Worm (Caenorhabditis elegans) whole organism, L4 larva: ENCODE measurements around the gene C18A3.10.
A peak's percentile ranks its signal among the peaks of the same experiment; 100 is the strongest.

Source experiments
- F10B5.3 ChIP-seq: sonication (generic microtip); optimal IDR thresholded peaks from 2 replicates; lab custom pipeline; 2016; ENCODE audit warnings: mild to moderate bottlenecking, missing genetic modification characterization, missing compliant biosample characterization
- F26F4.8 ChIP-seq: fragments of 200-800 bp; sonication (Bioruptor generic); conservative IDR thresholded peaks from 2 replicates; pipeline ENCODE4 v1.3.6; 2022; ENCODE audit warnings: missing genetic modification characterization, missing compliant biosample characterization
- Y105C5A.15 ChIP-seq: fragments of 200-800 bp; sonication (Bioruptor generic); IDR thresholded peaks from 2 replicates; pipeline ENCODE4 v1.3.6; 2022; ENCODE audit warnings: missing genetic modification characterization, missing compliant biosample characterization
- aha-1 ChIP-seq: fragments of 150-350 bp; peaks from one replicate; lab custom pipeline; 2014; ENCODE audit warnings: missing biosample characterization, missing genetic modification characterization
- ama-1 ChIP-seq: fragments of 150-350 bp; optimal IDR thresholded peaks from 2 replicates; lab custom pipeline; 2014; ENCODE audit warnings: inconsistent platforms, mixed read lengths
- arid-1 ChIP-seq: fragments of 200-800 bp; sonication (Bioruptor generic); conservative IDR thresholded peaks from 2 replicates; pipeline ENCODE4 v1.3.6; 2022; ENCODE audit warnings: missing genetic modification reagents, missing genetic modification characterization, missing compliant biosample characterization
- attf-4 ChIP-seq: sonication (generic microtip); optimal IDR thresholded peaks from 3 replicates; lab custom pipeline; 2017; ENCODE audit warnings: missing biosample characterization, missing genetic modification characterization
- ceh-28 ChIP-seq: fragments of 150-350 bp; optimal IDR thresholded peaks from 2 replicates; lab custom pipeline; 2014; ENCODE audit warnings: missing biosample characterization, missing genetic modification reagents, missing genetic modification characterization
- ceh-44 ChIP-seq: fragments of 200-800 bp; sonication (Bioruptor generic); IDR thresholded peaks from 2 replicates; pipeline ENCODE4 v1.3.6; 2022; ENCODE audit warnings: missing genetic modification reagents, missing genetic modification characterization, missing compliant biosample characterization
- ces-1 ChIP-seq: fragments of 150-350 bp; sonication (generic microtip); optimal IDR thresholded peaks from 4 replicates; lab custom pipeline; 2014; ENCODE audit warnings: missing biosample characterization, missing genetic modification reagents, missing genetic modification characterization
- cey-2 ChIP-seq: sonication (generic microtip); optimal IDR thresholded peaks from 3 replicates; lab custom pipeline; 2017; ENCODE audit warnings: missing genetic modification characterization, mild to moderate bottlenecking, missing compliant biosample characterization, antibody characterized with exemption, borderline replicate concordance; ENCODE audit not compliant: insufficient read depth
- daf-16 ChIP-seq, 3 experiments: sonication (generic microtip); optimal IDR thresholded peaks; 2 replicates each; lab custom pipeline; 2016 to 2017; ENCODE audit warnings: missing genetic modification characterization in 3 of 3, missing genetic modification reagents in 3 of 3, mild to moderate bottlenecking in 2 of 3, missing compliant biosample characterization in 2 of 3, missing biosample characterization in 1 of 3, moderate library complexity in 1 of 3
- daf-8 ChIP-seq: fragments of 200-800 bp; sonication (Bioruptor generic); IDR thresholded peaks from 2 replicates; pipeline ENCODE4 v1.3.6; 2022; ENCODE audit warnings: missing genetic modification characterization, missing compliant biosample characterization
- dmd-6 ChIP-seq: fragments of 200-800 bp; sonication (Bioruptor generic); IDR thresholded peaks from 2 replicates; pipeline ENCODE4 v1.3.6; 2022; ENCODE audit warnings: missing genetic modification reagents, missing genetic modification characterization, missing compliant biosample characterization
- dpl-1 ChIP-seq: fragments of 150-350 bp; optimal IDR thresholded peaks from 2 replicates; lab custom pipeline; 2014; ENCODE audit warnings: missing biosample characterization, missing genetic modification reagents, missing genetic modification characterization
- dve-1 ChIP-seq: sonication (generic microtip); optimal IDR thresholded peaks from 2 replicates; lab custom pipeline; 2017; ENCODE audit warnings: antibody characterized with exemption, mild to moderate bottlenecking, missing genetic modification characterization, missing compliant biosample characterization; ENCODE audit not compliant: insufficient read depth
- hif-1 ChIP-seq, 2 experiments: sonication (generic microtip); optimal IDR thresholded peaks; 2 replicates each; lab custom pipeline; 2016 to 2017; ENCODE audit warnings: missing compliant biosample characterization in 2 of 2, missing genetic modification characterization in 2 of 2, missing genetic modification reagents in 2 of 2, missing genotype in 2 of 2, mild to moderate bottlenecking in 1 of 2
- hlh-11 ChIP-seq: fragments of 200-800 bp; sonication (Bioruptor generic); optimal IDR thresholded peaks from 2 replicates; lab custom pipeline; 2018; ENCODE audit warnings: mild to moderate bottlenecking, missing genetic modification characterization, missing compliant biosample characterization
- hlh-30 ChIP-seq: sonication (generic microtip); optimal IDR thresholded peaks from 2 replicates; lab custom pipeline; 2017; ENCODE audit warnings: antibody characterized with exemption, mild to moderate bottlenecking, missing genetic modification characterization, missing compliant biosample characterization; ENCODE audit not compliant: insufficient read depth
- lim-7 ChIP-seq: fragments of 200-800 bp; sonication (Bioruptor generic); IDR thresholded peaks from 2 replicates; pipeline ENCODE4 v1.3.6; 2022; ENCODE audit warnings: missing genetic modification characterization, missing compliant biosample characterization
- lin-1 ChIP-seq: fragments of 200-800 bp; sonication (Bioruptor generic); IDR thresholded peaks from 2 replicates; pipeline ENCODE4 v1.3.6; 2022; ENCODE audit warnings: missing genetic modification reagents, missing genetic modification characterization, missing compliant biosample characterization
- lin-38 ChIP-seq: fragments of 200-800 bp; sonication (Bioruptor generic); IDR thresholded peaks from 2 replicates; pipeline ENCODE4 v1.3.6; 2022; ENCODE audit warnings: missing genetic modification reagents, missing genetic modification characterization, missing compliant biosample characterization
- mdl-1 ChIP-seq, 2 experiments: fragments of 150-350 bp in 1 of 2; sonication (generic microtip) in 1 of 2; optimal IDR thresholded peaks; 2 replicates each; lab custom pipeline; 2014 to 2017; ENCODE audit warnings: missing biosample characterization in 2 of 2, missing genetic modification characterization in 2 of 2
- mep-1 ChIP-seq: fragments of 150-350 bp; sonication (generic microtip); optimal IDR thresholded peaks from 3 replicates; lab custom pipeline; 2014; ENCODE audit warnings: missing biosample characterization, missing genetic modification characterization
- mxl-2 ChIP-seq: fragments of 200-800 bp; sonication (Bioruptor generic); conservative IDR thresholded peaks from 2 replicates; pipeline ENCODE4 v1.3.6; 2022; ENCODE audit warnings: missing genetic modification reagents, missing genetic modification characterization, missing compliant biosample characterization
- mxl-3 ChIP-seq: fragments of 200-800 bp; sonication (Bioruptor generic); optimal IDR thresholded peaks from 2 replicates; lab custom pipeline; 2018; ENCODE audit warnings: mild to moderate bottlenecking, missing genetic modification characterization, missing compliant biosample characterization
- nhr-10 ChIP-seq: fragments of 150-350 bp; optimal IDR thresholded peaks from 2 replicates; lab custom pipeline; 2014; ENCODE audit warnings: missing biosample characterization, missing genetic modification characterization
- nhr-111 ChIP-seq: fragments of 200-800 bp; sonication (Bioruptor generic); optimal IDR thresholded peaks from 2 replicates; lab custom pipeline; 2018; ENCODE audit warnings: mild to moderate bottlenecking, missing genetic modification characterization, missing compliant biosample characterization
- nhr-28 ChIP-seq: fragments of 150-350 bp; optimal IDR thresholded peaks from 2 replicates; lab custom pipeline; 2014; ENCODE audit warnings: missing biosample characterization, missing genetic modification characterization
- nhr-41 ChIP-seq: fragments of 200-800 bp; sonication (Bioruptor generic); IDR thresholded peaks from 2 replicates; pipeline ENCODE4 v1.3.6; 2022; ENCODE audit warnings: missing genetic modification reagents, missing genetic modification characterization, missing compliant biosample characterization
- nhr-48 ChIP-seq: sonication (generic microtip); optimal IDR thresholded peaks from 2 replicates; lab custom pipeline; 2016; ENCODE audit warnings: mild to moderate bottlenecking, missing genetic modification characterization, missing compliant biosample characterization
- nhr-6 ChIP-seq: fragments of 150-350 bp; optimal IDR thresholded peaks from 2 replicates; lab custom pipeline; 2014; ENCODE audit warnings: missing biosample characterization, missing genetic modification characterization
- nhr-76 ChIP-seq: fragments of 150-350 bp; optimal IDR thresholded peaks from 2 replicates; lab custom pipeline; 2014; ENCODE audit warnings: missing biosample characterization, missing genetic modification characterization
- nhr-77 ChIP-seq: fragments of 150-350 bp; optimal IDR thresholded peaks from 2 replicates; lab custom pipeline; 2014; ENCODE audit warnings: missing biosample characterization, missing genetic modification characterization
- pha-4 ChIP-seq, 2 experiments: fragments of 150-350 bp in 1 of 2; fragments of 200-800 bp in 1 of 2; sonication (Bioruptor generic) in 1 of 2; IDR thresholded peaks in 1 of 2; optimal IDR thresholded peaks in 1 of 2; 2 replicates each; pipeline versions ENCODE4 v1.3.6 to Lab custom; 2014 to 2022; ENCODE audit warnings: missing genetic modification characterization in 2 of 2, missing genetic modification reagents in 2 of 2, missing biosample characterization in 1 of 2, missing compliant biosample characterization in 1 of 2
- php-3 ChIP-seq: fragments of 200-800 bp; sonication (Bioruptor generic); IDR thresholded peaks from 2 replicates; pipeline ENCODE4 v1.3.6; 2022; ENCODE audit warnings: missing genetic modification reagents, missing genetic modification characterization, missing compliant biosample characterization
- pqm-1 ChIP-seq: sonication (generic microtip); optimal IDR thresholded peaks from 2 replicates; lab custom pipeline; 2017; ENCODE audit warnings: missing biosample characterization, missing genetic modification characterization
- saeg-2 ChIP-seq: fragments of 200-800 bp; sonication (Bioruptor generic); IDR thresholded peaks from 2 replicates; pipeline ENCODE4 v1.3.6; 2022; ENCODE audit warnings: missing genetic modification reagents, missing genetic modification characterization, missing compliant biosample characterization
- set-16 ChIP-seq: fragments of 200-800 bp; sonication (Bioruptor generic); IDR thresholded peaks from 2 replicates; pipeline ENCODE4 v1.3.6; 2022; ENCODE audit warnings: missing genetic modification reagents, missing genetic modification characterization, missing compliant biosample characterization
- snpc-1.2 ChIP-seq: fragments of 200-800 bp; sonication (Bioruptor generic); IDR thresholded peaks from 2 replicates; pipeline ENCODE4 v1.3.6; 2022; ENCODE audit warnings: missing genetic modification reagents, missing genetic modification characterization, missing compliant biosample characterization
- spr-3 ChIP-seq: fragments of 200-800 bp; sonication (Bioruptor generic); optimal IDR thresholded peaks from 2 replicates; lab custom pipeline; 2018; ENCODE audit warnings: mild to moderate bottlenecking, missing genetic modification characterization, missing compliant biosample characterization
- tra-1 ChIP-seq: fragments of 200-800 bp; sonication (Bioruptor generic); IDR thresholded peaks from 2 replicates; pipeline ENCODE4 v1.3.6; 2022; ENCODE audit warnings: missing genetic modification reagents, missing genetic modification characterization, missing compliant biosample characterization
- unc-62 ChIP-seq, 3 experiments: fragments of 150-350 bp in 1 of 3; sonication (generic microtip); optimal IDR thresholded peaks in 2 of 3; peaks in 1 of 3; 1 replicate in 1 of 3; 2 replicates in 2 of 3; lab custom pipeline; 2014 to 2017; ENCODE audit warnings: missing biosample characterization in 3 of 3, missing genetic modification characterization in 3 of 3, missing genetic modification reagents in 3 of 3, missing genotype in 1 of 3
- ztf-11 ChIP-seq: fragments of 150-350 bp; optimal IDR thresholded peaks from 2 replicates; lab custom pipeline; 2014; ENCODE audit warnings: missing biosample characterization, missing genetic modification characterization

C18A3.10 gene

DNA sequence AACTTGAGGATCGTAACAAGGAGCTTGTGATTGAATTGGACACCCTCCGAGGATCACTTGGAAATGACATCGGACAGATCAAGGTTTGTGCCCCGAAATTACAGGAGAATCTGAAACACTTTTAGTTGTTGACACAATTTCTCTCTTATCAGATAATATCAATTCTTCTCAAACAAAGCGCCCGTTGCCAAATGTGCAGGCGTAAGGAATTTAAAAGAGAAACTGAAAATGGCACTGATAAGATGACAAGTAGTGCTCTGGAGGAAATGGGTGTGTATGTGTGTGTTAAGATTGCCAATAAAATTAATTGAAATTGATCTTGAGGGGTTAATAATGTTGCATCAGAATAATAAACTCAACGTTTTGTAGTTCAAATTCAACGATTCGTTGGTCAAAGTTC, 35.7 kb upstream of the C18A3.10 start (continued):
- TF ChIP-seq pqm-1 (tag; lab: Kevin White, UChicago) (peak; percentile 92), aha-1 (tag; lab: Kevin White, UChicago) (peak; percentile 17)
- TF ChIP-seq, all 104 proteins: peak for 13

ce11 chrII:5749733-5750238, 34.1 kb upstream of the C18A3.10 start, which contains the start of gene ifb-2:
Gene ifb-2, plus strand, starts transcription at chrII:5750188.
- TF ChIP-seq daf-16 (GFP tag; optimal IDR thresholded peaks at IDR 0.05; lab: Kevin White, UChicago) (no peak), daf-16 (tag; optimal IDR thresholded peaks at IDR 0.05; lab: Kevin White, UChicago) (peak; percentile 44), nhr-28 (tag; lab: Kevin White, UChicago) (peak; percentile 80), nhr-77 (tag; lab: Kevin White, UChicago) (peak; percentile 23), nhr-111 (GFP tag; lab: Kevin White, UChicago) (no peak), dmd-6 (GFP tag; lab: Robert Waterston, UW) (peak; percentile 65), set-16 (GFP tag; lab: Robert Waterston, UW) (no peak), F10B5.3 (no peak), pha-4 (GFP tag; IDR thresholded peaks at IDR 0.05; lab: Robert Waterston, UW) (no peak), pha-4 (tag; optimal IDR thresholded peaks at IDR 0.05; lab: Kevin White, UChicago) (no peak), snpc-1.2 (GFP tag; lab: Robert Waterston, UW) (no peak), ama-1 (lab: Kevin White, UChicago) (no peak), hlh-11 (peak; percentile 62), arid-1 (GFP tag; lab: Robert Waterston, UW) (no peak), hlh-30 (tag; lab: Kevin White, UChicago) (no peak), mxl-2 (GFP tag; lab: Robert Waterston, UW) (no peak), mdl-1 (tag; optimal IDR thresholded peaks at IDR 0.05; lab: Kevin White, UChicago) (no peak), ceh-44 (GFP tag; lab: Robert Waterston, UW) (no peak), lim-7 (no peak), cey-2 (no peak), F26F4.8 (no peak), dve-1 (tag; lab: Kevin White, UChicago) (peak; percentile 44), ces-1 (no peak), pqm-1 (tag; lab: Kevin White, UChicago) (peak; percentile 94), nhr-41 (GFP tag; lab: Robert Waterston, UW) (0 out of 2 replicates have a peak, but pooled peaks have one; percentile 48), daf-8 (no peak), nhr-76 (tag; lab: Kevin White, UChicago) (no peak), saeg-2 (no peak), Y105C5A.15 (no peak), ceh-28 (tag; lab: Kevin White, UChicago) (no peak), nhr-6 (tag; lab: Kevin White, UChicago) (peak; percentile 25)

DNA sequence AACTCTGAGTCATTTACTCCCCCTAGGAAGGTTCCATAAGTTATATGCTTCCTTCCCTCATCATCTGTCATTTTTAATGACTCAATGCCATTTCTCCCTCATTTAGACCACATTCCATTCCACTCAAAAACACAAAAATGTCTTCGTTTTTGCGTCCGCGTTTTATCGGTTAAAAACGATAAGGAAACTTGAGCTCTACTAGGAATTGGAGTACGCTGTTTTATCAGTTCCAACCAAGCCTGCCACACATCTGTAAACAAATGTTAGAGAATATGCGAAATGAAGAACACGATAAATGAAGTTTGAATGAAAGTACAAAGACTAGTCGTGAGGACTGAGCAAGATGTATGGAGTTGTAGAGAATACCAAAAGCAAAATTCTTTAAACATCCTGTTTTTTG, 32.8 kb upstream of the C18A3.10 start:
- TF ChIP-seq hif-1 (tag; optimal IDR thresholded peaks at IDR 0.05; lab: Kevin White, UChicago), result no peak
- TF ChIP-seq dmd-6 (GFP tag; lab: Robert Waterston, UW), result peak; percentile 87
- peak; percentile 72 for TF ChIP-seq nhr-28 (tag; lab: Kevin White, UChicago)
- TF ChIP-seq ztf-11 (tag; lab: Kevin White, UChicago), result no peak
- TF ChIP-seq mep-1, result peak; percentile 40
- TF ChIP-seq spr-3 (GFP tag; lab: Kevin White, UChicago), result no peak
- TF ChIP-seq nhr-10 (tag; lab: Kevin White, UChicago), result peak; percentile 46
- TF ChIP-seq lin-38 (GFP tag; lab: Robert Waterston, UW), result no peak
- peak; percentile 14 for TF ChIP-seq mxl-3 (GFP tag; lab: Kevin White, UChicago)
- TF ChIP-seq lin-1 (GFP tag; lab: Robert Waterston, UW), result no peak
- TF ChIP-seq pha-4 (GFP tag; IDR thresholded peaks at IDR 0.05; lab: Robert Waterston, UW), result peak; percentile 25; the same call in 1 of the 2 replicates
- TF ChIP-seq pha-4 (tag; optimal IDR thresholded peaks at IDR 0.05; lab: Kevin White, UChicago), result no peak
- TF ChIP-seq nhr-48, result peak; percentile 27
- peak in 1 of 2 experiments; percentile 0 for TF ChIP-seq daf-16 (GFP tag; optimal IDR thresholded peaks at IDR 0.05; lab: Kevin White, UChicago)
- peak; percentile 78 for TF ChIP-seq daf-16 (tag; optimal IDR thresholded peaks at IDR 0.05; lab: Kevin White, UChicago)
- peak; percentile 85 for TF ChIP-seq hlh-11
- TF ChIP-seq unc-62 (GFP tag; optimal IDR thresholded peaks at IDR 0.05 in 1 of 2; lab: Kevin White, UChicago), result peak in 1 of 2 experiments; percentile 55
- TF ChIP-seq unc-62 (tag; optimal IDR thresholded peaks at IDR 0.05; lab: Kevin White, UChicago), result no peak
- peak; percentile 100 for TF ChIP-seq pqm-1 (tag; lab: Kevin White, UChicago)
- TF ChIP-seq tra-1, result peak; percentile 45; the same call in 1 of the 2 replicates
- TF ChIP-seq F10B5.3, result no peak
- peak; percentile 28; the same call in 1 of the 2 replicates for TF ChIP-seq php-3
- peak; percentile 89 for TF ChIP-seq dve-1 (tag; lab: Kevin White, UChicago)
- TF ChIP-seq attf-4 (tag; lab: Kevin White, UChicago), result no peak
- TF ChIP-seq dpl-1 (GFP tag; lab: Kevin White, UChicago), result no peak
